Worm (Caenorhabditis elegans) whole organism, L2 larva: ENCODE results near the gene T13F2.6.

Source experiments
- F13H6.1 ChIP-seq: sonication (generic microtip); optimal IDR thresholded peaks from 2 replicates; lab custom pipeline; 2016; ENCODE audit warnings: missing genetic modification characterization, missing compliant biosample characterization
- ZK546.5 ChIP-seq: sonication (generic microtip); optimal IDR thresholded peaks from 2 replicates; lab custom pipeline; 2017; ENCODE audit warnings: missing biosample characterization, missing genetic modification characterization
- ama-1 ChIP-seq: fragments of 150-350 bp; optimal IDR thresholded peaks from 2 replicates; lab custom pipeline; 2018; ENCODE audit warnings: inconsistent platforms
- crh-2 ChIP-seq: sonication (generic microtip); optimal IDR thresholded peaks from 2 replicates; lab custom pipeline; 2017; ENCODE audit warnings: missing biosample characterization, missing genetic modification characterization
- gmeb-1 ChIP-seq: fragments of 150-350 bp; optimal IDR thresholded peaks from 2 replicates; lab custom pipeline; 2014; ENCODE audit warnings: missing biosample characterization, missing genetic modification characterization
- unc-39 ChIP-seq: fragments of 150-350 bp; optimal IDR thresholded peaks from 2 replicates; lab custom pipeline; 2014; ENCODE audit warnings: missing biosample characterization, missing genetic modification characterization
- ztf-11 ChIP-seq: sonication (generic microtip); optimal IDR thresholded peaks from 2 replicates; lab custom pipeline; 2017; ENCODE audit warnings: missing biosample characterization, missing genetic modification characterization

- TF ChIP-seq ZK546.5 (tag; lab: Kevin White, UChicago) = no peak
- TF ChIP-seq gmeb-1 = peak; percentile 48
- TF ChIP-seq unc-39 (tag; lab: Kevin White, UChicago) = no peak
- TF ChIP-seq crh-2 (tag; lab: Kevin White, UChicago) = peak; percentile 78
- TF ChIP-seq ama-1 = no peak
- no peak for TF ChIP-seq ztf-11
- TF ChIP-seq F13H6.1 = peak; percentile 25
Measured at ce11 chrIV:9801418-9801817, 23.3 kb downstream of the T13F2.6 start.
